Fruit fly (Drosophila melanogaster): ENCODE results near the gene CSN8.

Gene CSN8

DNA sequence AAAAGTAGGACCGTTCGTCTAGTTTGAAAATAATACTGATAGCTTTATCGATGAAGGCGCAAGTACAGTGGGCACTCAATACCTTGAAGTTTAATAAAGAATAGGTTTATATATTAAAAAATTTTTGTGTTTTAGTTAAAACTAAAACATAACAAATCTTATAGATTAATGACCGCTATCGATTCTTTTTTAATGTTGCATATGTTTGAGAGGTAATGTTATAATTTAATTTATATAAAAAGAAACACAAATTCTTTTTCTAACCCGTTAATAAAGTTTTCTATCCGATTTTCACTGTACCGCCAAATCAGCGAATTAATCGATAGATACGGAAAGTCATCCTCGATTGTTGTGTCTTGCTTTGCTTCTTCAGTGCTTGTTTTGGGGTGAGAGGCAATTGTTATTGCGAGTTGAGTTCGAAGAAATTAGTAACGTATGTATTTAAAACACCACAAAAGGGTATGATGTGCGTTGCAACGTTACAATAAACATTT lies 19.5 kb downstream of the CSN8 start, which contains the start of the genes Dad1 and CG13384 (continued):
- TF ChIP-seq CG10543 (GFP tag; optimal IDR thresholded peaks at IDR 0.05) (peak; percentile 95), CG4854 (GFP tag; optimal IDR thresholded peaks at IDR 0.05) (peak; percentile 75), YL-1 (GFP tag; optimal IDR thresholded peaks at IDR 0.05) (peak; percentile 54), CG11398 (GFP tag; optimal IDR thresholded peaks at IDR 0.05) (no peak), Hr78 (GFP tag; optimal IDR thresholded peaks at IDR 0.05) (peak in 1 of 2 experiments; percentile 37), CoRest (tag; optimal IDR thresholded peaks at IDR 0.05) (peak; percentile 98), ase (GFP tag; IDR thresholded peaks at IDR 0.05) (peak; percentile 76; the same call in 2 of the 3 replicates), al (GFP tag; IDR thresholded peaks at IDR 0.05) (peak; percentile 95), gfzf (GFP tag; optimal IDR thresholded peaks at IDR 0.05) (peak; percentile 65), sna (GFP tag; IDR thresholded peaks at IDR 0.05; ENCODE audit: partially characterized antibody) (no peak), Med (GFP tag) (peak; percentile 78), Optix (GFP tag; IDR thresholded peaks at IDR 0.05) (no peak), CG9609 (GFP tag; optimal IDR thresholded peaks at IDR 0.05) (no peak), CrebB (tag; optimal IDR thresholded peaks at IDR 0.05) (peak; percentile 83), nau (GFP tag; optimal IDR thresholded peaks at IDR 0.05) (no peak), CHES-1-like (GFP tag; optimal IDR thresholded peaks at IDR 0.05) (peak; percentile 54), Ets65A (GFP tag) (peak; percentile 93), CG14014 (GFP tag; IDR thresholded peaks at IDR 0.05) (peak; percentile 94), org-1 (GFP tag; optimal IDR thresholded peaks at IDR 0.05) (peak; percentile 75), pnt (GFP tag; optimal IDR thresholded peaks at IDR 0.05) (no peak), CG15073 (GFP tag; optimal IDR thresholded peaks at IDR 0.05) (peak; percentile 43), CG8290 (GFP tag; optimal IDR thresholded peaks at IDR 0.05) (peak; percentile 76), CG8290 (tag; optimal IDR thresholded peaks at IDR 0.05) (peak in 1 of 2 experiments; percentile 36), kay (GFP tag; optimal IDR thresholded peaks at IDR 0.05) (peak; percentile 57), CG7839 (tag; optimal IDR thresholded peaks at IDR 0.05) (peak; percentile 96), CG6654 (GFP tag; optimal IDR thresholded peaks at IDR 0.05) (peak; percentile 63), tap (tag; optimal IDR thresholded peaks at IDR 0.05) (peak; percentile 90), CG2889 (GFP tag; IDR thresholded peaks at IDR 0.05) (peak; percentile 84), Xrp1 (GFP tag; IDR thresholded peaks at IDR 0.05) (peak; percentile 94), ato (GFP tag; IDR thresholded peaks at IDR 0.05; ENCODE audit: partially characterized antibody) (0 out of 2 replicates have a peak, but pooled peaks have one; percentile 23), CG18262 (tag; optimal IDR thresholded peaks at IDR 0.05) (peak; percentile 94), ssp (GFP tag; IDR thresholded peaks at IDR 0.05) (peak; percentile 86), sisA (GFP tag; IDR thresholded peaks at IDR 0.05) (peak; percentile 88), ci (GFP tag; IDR thresholded peaks at IDR 0.05) (0 out of 3 replicates have a peak, but pooled peaks have one; percentile 48), fd64A (GFP tag; optimal IDR thresholded peaks at IDR 0.05) (no peak), Awh (GFP tag; IDR thresholded peaks at IDR 0.05) (peak; percentile 68), Poxn (GFP tag; IDR thresholded peaks at IDR 0.05) (peak; percentile 79), CG3281 (GFP tag; optimal IDR thresholded peaks at IDR 0.05) (peak; percentile 95), Eip74EF (GFP tag; optimal IDR thresholded peaks at IDR 0.05) (peak in 1 of 2 experiments; percentile 92), CG10274 (GFP tag; optimal IDR thresholded peaks at IDR 0.05) (peak; percentile 50), D (optimal IDR thresholded peaks at IDR 0.05) (no peak), D (GFP tag; optimal IDR thresholded peaks at IDR 0.05) (peak; percentile 81), abd-A (tag; optimal IDR thresholded peaks at IDR 0.05) (no peak), CG11723 (GFP tag; optimal IDR thresholded peaks at IDR 0.05) (peak; percentile 74), CG31441 (GFP tag; IDR thresholded peaks at IDR 0.05) (peak; percentile 97), CG14050 (GFP tag; IDR thresholded peaks at IDR 0.05) (peak; percentile 79), CG4730 (GFP tag; IDR thresholded peaks at IDR 0.05) (peak; percentile 91), TFAM (GFP tag; optimal IDR thresholded peaks at IDR 0.05) (no peak), CG13775 (GFP tag; optimal IDR thresholded peaks at IDR 0.05) (peak; percentile 93), Spps (tag; optimal IDR thresholded peaks at IDR 0.05) (peak; percentile 82), CG2202 (tag; optimal IDR thresholded peaks at IDR 0.05) (peak; percentile 81)

Measured in whole organism, embryonic.